Fruit fly (Drosophila melanogaster): Measurements from ENCODE around the gene Ir7e.
A peak's percentile ranks its signal among the peaks of the same experiment; 100 is the strongest.

Ir7e gene

DNA sequence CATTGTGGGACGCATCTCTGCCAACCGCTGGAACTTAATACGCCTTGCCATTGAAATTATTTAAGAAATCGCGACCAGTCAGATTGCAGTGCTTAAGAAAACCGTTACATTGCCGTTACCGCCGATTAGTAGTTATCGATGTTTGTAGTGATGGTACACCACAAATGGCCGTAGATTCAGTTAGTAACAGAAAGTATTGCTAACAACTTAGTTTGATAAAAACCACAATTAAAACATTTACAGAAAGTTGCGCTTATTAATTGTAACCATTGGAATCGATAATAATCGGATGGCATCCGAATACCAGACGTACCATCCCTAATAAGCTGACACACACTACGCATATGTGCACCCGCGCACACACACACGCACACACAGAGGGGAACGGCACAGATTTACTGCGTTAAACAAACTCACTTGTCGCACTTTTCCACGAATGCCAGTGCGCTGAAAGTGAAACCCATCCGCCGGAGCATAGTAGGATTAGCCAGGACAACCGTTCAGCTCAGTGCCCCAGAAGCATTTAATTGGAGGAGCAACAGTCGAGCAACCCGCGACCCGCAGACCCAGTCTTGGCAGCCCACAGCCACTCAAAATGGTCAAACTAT is 38.7 kb upstream of the Ir7e start, which contains the start of the genes hdm and Ykt6 (continued):
- TF ChIP-seq Oaz (GFP tag; IDR thresholded peaks at IDR 0.05) (0 out of 2 replicates have a peak, but pooled peaks have one; percentile 40), Drgx (GFP tag; IDR thresholded peaks at IDR 0.05) (peak; percentile 70), CG18619 (GFP tag; optimal IDR thresholded peaks at IDR 0.05) (peak; percentile 51), Nf-YC (tag; optimal IDR thresholded peaks at IDR 0.05) (peak; percentile 61), CG5245 (GFP tag; optimal IDR thresholded peaks at IDR 0.05) (peak; percentile 76), pzg (GFP tag; optimal IDR thresholded peaks at IDR 0.05) (peak; percentile 82), CG2199 (GFP tag; IDR thresholded peaks at IDR 0.05) (0 out of 3 replicates have a peak, but pooled peaks have one; percentile 15), ems (GFP tag; optimal IDR thresholded peaks at IDR 0.05) (peak; percentile 74), CG12942 (GFP tag; optimal IDR thresholded peaks at IDR 0.05) (peak; percentile 80), CG4707 (GFP tag; optimal IDR thresholded peaks at IDR 0.05) (no peak), CG16815 (GFP tag; optimal IDR thresholded peaks at IDR 0.05) (no peak), Dbx (GFP tag; IDR thresholded peaks at IDR 0.05) (peak; percentile 87), oc (tag; optimal IDR thresholded peaks at IDR 0.05) (no peak), unc-4 (GFP tag; IDR thresholded peaks at IDR 0.05; ENCODE audit: partially characterized antibody) (peak; percentile 97), lmd (GFP tag; IDR thresholded peaks at IDR 0.05) (no peak; the same call in none of the 2 replicates), ssp (GFP tag; IDR thresholded peaks at IDR 0.05) (peak; percentile 64), fd3F (GFP tag; optimal IDR thresholded peaks at IDR 0.05) (peak; percentile 51), zen2 (GFP tag; IDR thresholded peaks at IDR 0.05; ENCODE audit: partially characterized antibody) (peak; percentile 87; the same call in 2 of the 3 replicates), cwo (GFP tag; optimal IDR thresholded peaks at IDR 0.05) (no peak), ATbp (GFP tag; optimal IDR thresholded peaks at IDR 0.05) (no peak), slou (GFP tag; optimal IDR thresholded peaks at IDR 0.05) (peak; percentile 64), CG17612 (GFP tag; IDR thresholded peaks at IDR 0.05) (peak; percentile 62), CG4424 (GFP tag; optimal IDR thresholded peaks at IDR 0.05) (peak; percentile 74), Side (GFP tag; optimal IDR thresholded peaks at IDR 0.05) (peak; percentile 87), CG2712 (tag; optimal IDR thresholded peaks at IDR 0.05) (peak; percentile 83), chm (GFP tag; IDR thresholded peaks at IDR 0.05) (no peak; the same call in 1 of the 2 replicates), H2.0 (GFP tag; IDR thresholded peaks at IDR 0.05) (peak; percentile 83), Hmx (GFP tag; optimal IDR thresholded peaks at IDR 0.05) (peak; percentile 45), CG4282 (GFP tag; optimal IDR thresholded peaks at IDR 0.05) (peak; percentile 70), scrt (GFP tag; optimal IDR thresholded peaks at IDR 0.05) (peak; percentile 29), CG6854 (GFP tag; optimal IDR thresholded peaks at IDR 0.05) (no peak), CG11247 (GFP tag; IDR thresholded peaks at IDR 0.05) (peak; percentile 86), E2f1 (GFP tag; IDR thresholded peaks at IDR 0.05) (peak; percentile 80; the same call in 1 of the 2 replicates), CG3847 (GFP tag; IDR thresholded peaks at IDR 0.05) (peak; percentile 84), zf30C (GFP tag; optimal IDR thresholded peaks at IDR 0.05) (no peak), CG4360 (GFP tag; IDR thresholded peaks at IDR 0.05) (peak; percentile 44), cas (GFP tag; IDR thresholded peaks at IDR 0.05) (peak; percentile 45; the same call in 1 of the 2 replicates), CG17361 (GFP tag; IDR thresholded peaks at IDR 0.05) (no peak; the same call in 2 of the 3 replicates), CG12104 (GFP tag; optimal IDR thresholded peaks at IDR 0.05) (peak; percentile 51), CG4617 (GFP tag; optimal IDR thresholded peaks at IDR 0.05; ENCODE audit: borderline replicate concordance) (peak; percentile 80), CoRest (tag; optimal IDR thresholded peaks at IDR 0.05) (peak; percentile 78), hb (GFP tag; IDR thresholded peaks at IDR 0.05; ENCODE audit: partially characterized antibody) (peak; percentile 92), Fer1 (GFP tag; optimal IDR thresholded peaks at IDR 0.05) (peak; percentile 79), CG6765 (GFP tag; optimal IDR thresholded peaks at IDR 0.05) (peak; percentile 37), Antp (GFP tag; optimal IDR thresholded peaks at IDR 0.05) (peak; percentile 88), Kr (GFP tag; optimal IDR thresholded peaks at IDR 0.05) (no peak), Hsf (GFP tag; optimal IDR thresholded peaks at IDR 0.05) (peak; percentile 77), CG12391 (tag; optimal IDR thresholded peaks at IDR 0.05) (peak; percentile 87), chinmo (GFP tag; IDR thresholded peaks at IDR 0.05; ENCODE audit: partially characterized antibody) (peak; percentile 87; the same call in 3 of the 4 replicates)
